Fruit fly (Drosophila melanogaster) whole organism, embryonic: ENCODE data around the gene CG8142.
A peak's percentile ranks its signal among the peaks of the same experiment; 100 is the strongest.

Source experiments
- Blimp-1 ChIP-seq: fragments of 200-800 bp; sonication (Bioruptor generic); optimal IDR thresholded peaks from 3 replicates; lab custom pipeline; 2018; ENCODE audit warnings: missing biosample characterization, missing genetic modification characterization, mild to moderate bottlenecking, moderate library complexity, missing genetic modification reagents
- CG10543 ChIP-seq: fragments of 200-800 bp; sonication (Bioruptor generic); optimal IDR thresholded peaks from 3 replicates; lab custom pipeline; 2017; ENCODE audit warnings: missing biosample characterization, mild to moderate bottlenecking, missing genetic modification characterization, moderate library complexity
- CG11093 ChIP-seq: fragments of 200-800 bp; sonication (Bioruptor generic); IDR thresholded peaks from 3 replicates; pipeline ENCODE4 v1.3.6; 2022; ENCODE audit warnings: missing biosample characterization, missing genetic modification characterization
- CG11398 ChIP-seq: fragments of 200-800 bp; sonication (Bioruptor generic); optimal IDR thresholded peaks from 2 replicates; lab custom pipeline; 2016; ENCODE audit warnings: missing biosample characterization, missing genetic modification characterization
- CG11695 ChIP-seq: fragments of 200-800 bp; sonication (Bioruptor generic); IDR thresholded peaks from 3 replicates; pipeline ENCODE4 v1.3.6; 2022; ENCODE audit warnings: missing biosample characterization, missing genetic modification characterization
- CG12391 ChIP-seq: fragments of 200-800 bp; sonication (Bioruptor generic); optimal IDR thresholded peaks from 3 replicates; lab custom pipeline; 2018; ENCODE audit warnings: missing biosample characterization, mild to moderate bottlenecking, missing genetic modification characterization, moderate library complexity
- CG14965 ChIP-seq: fragments of 200-800 bp; sonication (Bioruptor generic); optimal IDR thresholded peaks from 2 replicates; lab custom pipeline; 2016; ENCODE audit warnings: missing biosample characterization, missing genetic modification characterization, borderline replicate concordance
- CG15514 ChIP-seq: fragments of 200-800 bp; sonication (Bioruptor generic); optimal IDR thresholded peaks from 3 replicates; lab custom pipeline; 2017; ENCODE audit warnings: missing biosample characterization, missing genetic modification characterization, mild to moderate bottlenecking, moderate library complexity, missing genetic modification reagents
- CG15696 ChIP-seq: fragments of 200-800 bp; sonication (Bioruptor generic); optimal IDR thresholded peaks from 2 replicates; lab custom pipeline; 2019; ENCODE audit warnings: missing biosample characterization, mild to moderate bottlenecking, missing genetic modification characterization, moderate library complexity
- CG2116 ChIP-seq: fragments of 200-800 bp; sonication (Bioruptor generic); optimal IDR thresholded peaks from 3 replicates; lab custom pipeline; 2018; ENCODE audit warnings: missing biosample characterization, mild to moderate bottlenecking, missing genetic modification characterization
- CG2199 ChIP-seq: fragments of 200-800 bp; sonication (Bioruptor generic); IDR thresholded peaks from 3 replicates; pipeline ENCODE4 v1.3.6; 2022; ENCODE audit warnings: missing biosample characterization, missing genetic modification characterization
- CG2875 ChIP-seq: fragments of 200-800 bp; sonication (Bioruptor generic); optimal IDR thresholded peaks from 2 replicates; lab custom pipeline; 2017; ENCODE audit warnings: missing biosample characterization, mild to moderate bottlenecking, missing genetic modification characterization, missing genetic modification reagents
- CG2889 ChIP-seq: fragments of 200-800 bp; sonication (Bioruptor generic); IDR thresholded peaks from 3 replicates; pipeline ENCODE4 v1.3.6; 2022; ENCODE audit warnings: missing biosample characterization, missing genetic modification characterization
- CG32532 ChIP-seq: fragments of 200-800 bp; sonication (Bioruptor generic); IDR thresholded peaks from 2 replicates; pipeline ENCODE4 v1.3.6; 2022; ENCODE audit warnings: missing biosample characterization, missing genetic modification characterization
- CG34422 ChIP-seq: fragments of 200-800 bp; sonication (Bioruptor generic); IDR thresholded peaks from 3 replicates; pipeline ENCODE4 v1.3.6; 2022; ENCODE audit warnings: missing biosample characterization, missing genetic modification characterization
- CG4360 ChIP-seq: fragments of 200-800 bp; sonication (Bioruptor generic); IDR thresholded peaks from 2 replicates; pipeline ENCODE4 v1.3.6; 2022; ENCODE audit warnings: missing biosample characterization, missing genetic modification characterization
- CG4707 ChIP-seq: fragments of 200-800 bp; sonication (Bioruptor generic); optimal IDR thresholded peaks from 2 replicates; lab custom pipeline; 2018; ENCODE audit warnings: missing biosample characterization, mild to moderate bottlenecking, missing genetic modification characterization, moderate library complexity
- CG6175 ChIP-seq: fragments of 200-800 bp; sonication (Bioruptor generic); IDR thresholded peaks from 3 replicates; pipeline ENCODE4 v1.3.6; 2022; ENCODE audit warnings: missing biosample characterization, missing genetic modification characterization
- CG6272 ChIP-seq: fragments of 200-800 bp; sonication (Bioruptor generic); IDR thresholded peaks from 2 replicates; pipeline ENCODE4 v1.3.6; 2022; ENCODE audit warnings: missing biosample characterization, missing genetic modification characterization
- CG8924 ChIP-seq: fragments of 200-800 bp; optimal IDR thresholded peaks from 3 replicates; lab custom pipeline; 2019; ENCODE audit warnings: missing biosample characterization, mild to moderate bottlenecking, missing genetic modification characterization, moderate library complexity
- CkIIα-i1 ChIP-seq: fragments of 200-800 bp; sonication (Bioruptor generic); IDR thresholded peaks from 2 replicates; pipeline ENCODE4 v1.3.6; 2022; ENCODE audit warnings: missing biosample characterization, missing genetic modification characterization
- Deaf1 ChIP-seq: fragments of 200-800 bp; optimal IDR thresholded peaks from 3 replicates; lab custom pipeline; 2019; ENCODE audit warnings: missing biosample characterization, mild to moderate bottlenecking, missing genetic modification characterization, moderate library complexity
- Dfd ChIP-seq, 2 experiments: fragments of >200 bp; optimal IDR thresholded peaks; 2 replicates each; lab custom pipeline; 2017; ENCODE audit warnings: missing biosample characterization in 2 of 2, missing genetic modification characterization in 2 of 2
- Drgx ChIP-seq: fragments of 200-800 bp; sonication (Bioruptor generic); IDR thresholded peaks from 2 replicates; pipeline ENCODE4 v1.3.6; 2022; ENCODE audit warnings: missing biosample characterization, missing genetic modification characterization
- E2f2 ChIP-seq: fragments of 200-800 bp; sonication (Bioruptor generic); IDR thresholded peaks from 2 replicates; pipeline ENCODE4 v1.3.6; 2022; ENCODE audit warnings: missing biosample characterization, missing genetic modification characterization
- GATAe ChIP-seq: fragments of 200-800 bp; sonication (Bioruptor generic); conservative IDR thresholded peaks from 2 replicates; pipeline ENCODE4 v1.3.6; 2022; ENCODE audit warnings: missing biosample characterization, missing genetic modification characterization
- HLH54F ChIP-seq: fragments of 200-800 bp; sonication (Bioruptor generic); optimal IDR thresholded peaks from 3 replicates; lab custom pipeline; 2016; ENCODE audit warnings: missing biosample characterization, missing genetic modification characterization
- Hr78 ChIP-seq, 2 experiments: fragments of 200-800 bp in 1 of 2; fragments of >200 bp in 1 of 2; sonication (Bioruptor generic) in 1 of 2; optimal IDR thresholded peaks; 2 replicates each; lab custom pipeline; 2017 to 2019; ENCODE audit warnings: missing biosample characterization in 2 of 2, missing genetic modification characterization in 2 of 2, mild to moderate bottlenecking in 1 of 2, moderate library complexity in 1 of 2
- Hsf ChIP-seq: fragments of 200-800 bp; sonication (Bioruptor generic); optimal IDR thresholded peaks from 3 replicates; lab custom pipeline; 2016; ENCODE audit warnings: missing biosample characterization, missing genetic modification characterization
- NK7.1 ChIP-seq: fragments of 200-800 bp; sonication (Bioruptor generic); optimal IDR thresholded peaks from 3 replicates; lab custom pipeline; 2016; ENCODE audit warnings: missing biosample characterization, missing genetic modification characterization
- PHDP ChIP-seq: fragments of 200-800 bp; sonication (Bioruptor generic); optimal IDR thresholded peaks from 3 replicates; lab custom pipeline; 2018; ENCODE audit warnings: missing biosample characterization, mild to moderate bottlenecking, missing genetic modification characterization, moderate library complexity
- Sox102F ChIP-seq: fragments of 200-800 bp; sonication (Bioruptor generic); optimal IDR thresholded peaks from 2 replicates; lab custom pipeline; 2018; ENCODE audit warnings: missing biosample characterization, mild to moderate bottlenecking, missing genetic modification characterization, moderate library complexity
- YL-1 ChIP-seq: fragments of 200-800 bp; sonication (Bioruptor generic); optimal IDR thresholded peaks from 3 replicates; lab custom pipeline; 2017; ENCODE audit warnings: missing biosample characterization, mild to moderate bottlenecking, missing genetic modification characterization
- ac ChIP-seq: fragments of 200-800 bp; sonication (Bioruptor generic); optimal IDR thresholded peaks from 3 replicates; lab custom pipeline; 2017; ENCODE audit warnings: missing biosample characterization, mild to moderate bottlenecking, missing genetic modification characterization
- chinmo ChIP-seq: fragments of 200-800 bp; sonication (Bioruptor generic); IDR thresholded peaks from 4 replicates; pipeline ENCODE4 v1.3.6; 2022; ENCODE audit warnings: missing biosample characterization, missing genetic modification characterization; ENCODE audit not compliant: partially characterized antibody
- dmrt11E ChIP-seq: fragments of 200-800 bp; sonication (Bioruptor generic); optimal IDR thresholded peaks from 3 replicates; lab custom pipeline; 2018; ENCODE audit warnings: missing biosample characterization, mild to moderate bottlenecking, missing genetic modification characterization, moderate library complexity
- dysf ChIP-seq: fragments of 200-800 bp; sonication (Bioruptor generic); IDR thresholded peaks from 3 replicates; pipeline ENCODE4 v1.3.6; 2022; ENCODE audit warnings: missing biosample characterization, missing genetic modification characterization
- eve ChIP-seq, 2 experiments: fragments of >200 bp; optimal IDR thresholded peaks; 2 replicates each; lab custom pipeline; 2017; ENCODE audit warnings: missing biosample characterization in 2 of 2, missing genetic modification characterization in 2 of 2
- ham ChIP-seq: fragments of 200-800 bp; sonication (Bioruptor generic); IDR thresholded peaks from 2 replicates; pipeline ENCODE4 v1.3.6; 2022; ENCODE audit warnings: missing biosample characterization, missing genetic modification characterization
- lilli ChIP-seq: fragments of 200-800 bp; sonication (Bioruptor generic); optimal IDR thresholded peaks from 3 replicates; lab custom pipeline; 2016; ENCODE audit warnings: missing biosample characterization, missing genetic modification characterization
- luna ChIP-seq: fragments of 200-800 bp; sonication (Bioruptor generic); optimal IDR thresholded peaks from 2 replicates; lab custom pipeline; 2016; ENCODE audit warnings: missing biosample characterization, missing genetic modification characterization
- pb ChIP-seq: fragments of 200-800 bp; sonication (Bioruptor generic); optimal IDR thresholded peaks from 3 replicates; lab custom pipeline; 2016; ENCODE audit warnings: missing biosample characterization, missing genetic modification characterization
- prd ChIP-seq, 3 experiments: fragments of >200 bp in 2 of 3; fragments of 200-800 bp in 1 of 3; sonication (Bioruptor generic) in 1 of 3; optimal IDR thresholded peaks in 2 of 3; IDR thresholded peaks in 1 of 3; 2 replicates in 2 of 3; 3 replicates in 1 of 3; pipeline versions ENCODE4 v1.3.6 to Lab custom; 2017 to 2022; ENCODE audit warnings: missing biosample characterization in 1 of 3, missing genetic modification characterization in 1 of 3
- repo ChIP-seq: fragments of 200-800 bp; sonication (Bioruptor generic); optimal IDR thresholded peaks from 2 replicates; lab custom pipeline; 2016; ENCODE audit warnings: missing biosample characterization, missing genetic modification characterization
- rib ChIP-seq: fragments of 200-800 bp; sonication (Bioruptor generic); IDR thresholded peaks from 2 replicates; pipeline ENCODE4 v1.3.6; 2022; ENCODE audit warnings: missing biosample characterization, missing genetic modification characterization
- run ChIP-seq: fragments of 200-800 bp; sonication (Bioruptor generic); optimal IDR thresholded peaks from 3 replicates; lab custom pipeline; 2018; ENCODE audit warnings: missing biosample characterization, mild to moderate bottlenecking, missing genetic modification characterization
- sens ChIP-seq: fragments of 200-800 bp; sonication (Bioruptor generic); peaks from one replicate; lab custom pipeline; 2016; ENCODE audit warnings: missing biosample characterization, missing genetic modification characterization
- shn ChIP-seq: fragments of 200-800 bp; sonication (Bioruptor generic); optimal IDR thresholded peaks from 3 replicates; lab custom pipeline; 2016; ENCODE audit warnings: missing biosample characterization, missing genetic modification characterization
- sqz ChIP-seq: fragments of 200-800 bp; sonication (Bioruptor generic); optimal IDR thresholded peaks from 3 replicates; lab custom pipeline; 2018; ENCODE audit warnings: missing biosample characterization, mild to moderate bottlenecking, missing genetic modification characterization
- wek ChIP-seq: fragments of 200-800 bp; sonication (Bioruptor generic); optimal IDR thresholded peaks from 3 replicates; lab custom pipeline; 2018; ENCODE audit warnings: missing biosample characterization, mild to moderate bottlenecking, missing genetic modification characterization, moderate library complexity
- zen2 ChIP-seq: fragments of 200-800 bp; sonication (Bioruptor generic); IDR thresholded peaks from 3 replicates; pipeline ENCODE4 v1.3.6; 2022; ENCODE audit warnings: missing biosample characterization, missing genetic modification characterization; ENCODE audit not compliant: partially characterized antibody
- zfh2 ChIP-seq: fragments of 200-800 bp; sonication (Bioruptor generic); optimal IDR thresholded peaks from 2 replicates; lab custom pipeline; 2016; ENCODE audit warnings: missing biosample characterization, missing genetic modification characterization

CG8142 gene

dm6 chrX:17878632-17879033 is 34.1 kb upstream of the CG8142 start (continued):
- TF ChIP-seq CG11695 (GFP tag; lab: Robert Waterston, UW) (no peak), GATAe (GFP tag; lab: Robert Waterston, UW) (no peak), CG11093 (GFP tag; lab: Robert Waterston, UW) (no peak), CG2199 (GFP tag; lab: Robert Waterston, UW) (no peak), CG15696 (tag; lab: Kevin White, UChicago) (no peak), CkIIα-i1 (no peak), prd (optimal IDR thresholded peaks at IDR 0.05; lab: Kevin White, UChicago) (no peak), prd (GFP tag; IDR thresholded peaks at IDR 0.05; lab: Robert Waterston, UW) (no peak), rib (GFP tag; lab: Robert Waterston, UW) (peak; percentile 48; the same call in 1 of the 2 replicates), YL-1 (GFP tag; lab: Kevin White, UChicago) (peak; percentile 2), Hsf (GFP tag; lab: Kevin White, UChicago) (no peak), zen2 (GFP tag; lab: Robert Waterston, UW) (no peak), E2f2 (GFP tag; lab: Robert Waterston, UW) (peak; percentile 25; the same call in 1 of the 2 replicates), CG2116 (GFP tag; lab: Kevin White, UChicago) (peak; percentile 56), luna (GFP tag; lab: Kevin White, UChicago) (no peak), CG32532 (GFP tag; lab: Robert Waterston, UW) (peak; percentile 41; the same call in 1 of the 2 replicates), Deaf1 (tag; lab: Kevin White, UChicago) (no peak), NK7.1 (GFP tag; lab: Kevin White, UChicago) (no peak), chinmo (peak; percentile 96), CG2889 (GFP tag; lab: Robert Waterston, UW) (no peak), Blimp-1 (GFP tag; lab: Kevin White, UChicago) (peak; percentile 8), ham (GFP tag; lab: Robert Waterston, UW) (no peak), CG4360 (0 out of 2 replicates have a peak, but pooled peaks have one; percentile 24), CG34422 (GFP tag; lab: Robert Waterston, UW) (no peak), CG8924 (tag; lab: Kevin White, UChicago) (no peak), repo (GFP tag; lab: Kevin White, UChicago) (no peak), Dfd (GFP tag; optimal IDR thresholded peaks at IDR 0.05; lab: Kevin White, UChicago) (no peak), CG6175 (GFP tag; lab: Robert Waterston, UW) (peak; percentile 99), sqz (peak; percentile 97), zfh2 (GFP tag; lab: Kevin White, UChicago) (no peak), ac (GFP tag; lab: Kevin White, UChicago) (no peak), dmrt11E (tag; lab: Kevin White, UChicago) (no peak), CG6272 (GFP tag; lab: Robert Waterston, UW) (no peak), CG12391 (tag; lab: Kevin White, UChicago) (no peak), Drgx (GFP tag; lab: Robert Waterston, UW) (peak; percentile 65)

DNA sequence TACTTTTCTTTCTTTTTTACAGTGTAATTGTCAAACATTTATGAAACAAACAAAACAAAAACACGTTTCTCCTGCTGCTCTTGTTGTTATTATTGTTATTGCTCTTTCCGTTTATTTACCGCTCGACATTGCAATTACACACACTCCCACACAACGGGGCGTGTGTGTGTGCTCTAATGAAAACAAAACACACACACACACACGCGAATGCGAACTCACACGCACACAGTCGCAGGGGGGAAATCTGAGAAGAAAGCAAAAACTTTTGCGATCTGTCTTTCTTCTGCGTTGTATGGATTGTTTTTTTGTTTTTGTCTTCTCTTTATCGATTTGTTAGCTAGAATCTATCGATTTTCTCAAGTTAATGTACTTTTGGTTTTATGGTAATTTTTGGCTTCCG is 33.5 kb upstream of the CG8142 start:
- TF ChIP-seq CG14965 (GFP tag; lab: Kevin White, UChicago) = no peak
- TF ChIP-seq Sox102F (GFP tag; lab: Kevin White, UChicago) = no peak
- no peak for TF ChIP-seq lilli
- TF ChIP-seq CG2875 (GFP tag; lab: Kevin White, UChicago) = no peak
- TF ChIP-seq CG15514 (GFP tag; lab: Kevin White, UChicago) = no peak
- no peak for TF ChIP-seq pb
- TF ChIP-seq dysf (GFP tag; lab: Robert Waterston, UW) = no peak
- TF ChIP-seq CG4707 (GFP tag; lab: Kevin White, UChicago) = no peak
- no peak for TF ChIP-seq Hr78 (GFP tag; optimal IDR thresholded peaks at IDR 0.05; lab: Kevin White, UChicago)
- no peak for TF ChIP-seq sens (GFP tag; lab: Kevin White, UChicago)
- no peak for TF ChIP-seq shn (GFP tag; lab: Kevin White, UChicago)
- TF ChIP-seq PHDP (tag; lab: Kevin White, UChicago) = no peak
- no peak for TF ChIP-seq wek
- TF ChIP-seq run (tag; lab: Kevin White, UChicago) = no peak
- TF ChIP-seq CG10543 = no peak
- TF ChIP-seq HLH54F (GFP tag; lab: Kevin White, UChicago) = no peak
- TF ChIP-seq eve (GFP tag; optimal IDR thresholded peaks at IDR 0.05; lab: Kevin White, UChicago) = peak in 1 of 2 experiments; percentile 13
- no peak for TF ChIP-seq CG11398
